Worm (Caenorhabditis elegans): ENCODE data around the gene nlp-24.

nlp-24 gene

DNA sequence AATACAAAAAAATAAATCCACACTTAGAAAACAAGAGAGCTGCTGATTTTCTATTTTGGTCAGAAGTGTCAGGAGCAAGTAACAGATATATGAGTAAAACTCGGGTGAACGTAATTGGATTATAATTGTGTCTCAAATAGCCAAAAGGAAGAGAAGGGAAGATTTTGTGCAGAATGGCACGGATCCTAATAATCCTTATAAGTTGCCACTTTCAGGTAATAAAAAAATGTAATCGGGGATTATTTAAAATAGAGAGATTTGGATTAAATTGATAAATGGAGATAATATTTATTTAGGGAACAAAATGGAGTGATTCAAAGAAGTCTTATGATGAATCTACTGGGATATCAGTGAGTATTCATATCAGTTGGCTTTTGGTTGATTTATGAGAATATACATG lies 8.8 kb downstream of the nlp-24 start:
- TF ChIP-seq lir-3 (tag; optimal IDR thresholded peaks at IDR 0.05) (no peak), unc-62 (GFP tag; optimal IDR thresholded peaks at IDR 0.05 in 1 of 2) (peak in 1 of 2 experiments; percentile 31), unc-62 (tag; optimal IDR thresholded peaks at IDR 0.05) (no peak)

DNA sequence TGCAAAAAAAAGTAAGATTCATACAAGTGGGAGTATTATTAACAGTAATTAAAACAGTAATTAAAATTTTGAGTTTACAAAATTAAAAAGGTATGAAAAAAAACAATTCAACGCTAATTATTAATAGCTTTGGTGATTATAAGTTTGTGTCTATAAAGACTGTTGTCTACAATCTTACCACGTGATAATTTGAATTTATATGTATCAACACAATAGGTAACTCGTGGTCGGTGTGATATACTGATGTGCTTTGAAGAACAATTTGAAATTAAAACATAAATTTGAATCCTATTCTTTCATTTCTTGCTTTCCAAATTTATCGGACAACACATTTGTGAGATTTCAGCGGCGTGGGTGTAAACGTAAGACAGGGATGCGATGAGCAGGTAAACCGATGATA lies 11.7 kb downstream of the nlp-24 start:
- peak; percentile 6 for TF ChIP-seq nhr-28 (tag; optimal IDR thresholded peaks at IDR 0.05)
- no peak for TF ChIP-seq daf-16 (GFP tag; optimal IDR thresholded peaks at IDR 0.05)
- peak; percentile 73 for TF ChIP-seq daf-16 (tag; optimal IDR thresholded peaks at IDR 0.05)
- TF ChIP-seq ceh-20 (GFP tag; IDR thresholded peaks at IDR 0.05) = no peak
- TF ChIP-seq aha-1 (tag) = peak; percentile 41
- 0 out of 2 replicates have a peak, but pooled peaks have one; percentile 18 for TF ChIP-seq php-3 (GFP tag; IDR thresholded peaks at IDR 0.05)
- TF ChIP-seq ceh-28 (tag; optimal IDR thresholded peaks at IDR 0.05) = no peak
- TF ChIP-seq Y105C5A.15 (GFP tag; IDR thresholded peaks at IDR 0.05) = no peak
- TF ChIP-seq dve-1 (tag; optimal IDR thresholded peaks at IDR 0.05; ENCODE audit: insufficient read depth) = peak; percentile 56

- TF ChIP-seq pqm-1 (tag; optimal IDR thresholded peaks at IDR 0.05) (peak; percentile 59), nhr-77 (tag; optimal IDR thresholded peaks at IDR 0.05) (peak; percentile 34), tag-97 (GFP tag; IDR thresholded peaks at IDR 0.05) (no peak), zip-2 (tag; optimal IDR thresholded peaks at IDR 0.05) (no peak), mxl-3 (GFP tag; optimal IDR thresholded peaks at IDR 0.05) (peak; percentile 55), php-3 (GFP tag; IDR thresholded peaks at IDR 0.05) (peak; percentile 45; the same call in 1 of the 2 replicates), dve-1 (tag; optimal IDR thresholded peaks at IDR 0.05; ENCODE audit: insufficient read depth) (peak; percentile 47), daf-16 (GFP tag; optimal IDR thresholded peaks at IDR 0.05) (peak in 1 of 2 experiments; percentile 2), daf-16 (tag; optimal IDR thresholded peaks at IDR 0.05) (peak; percentile 62), tra-1 (GFP tag; IDR thresholded peaks at IDR 0.05) (0 out of 2 replicates have a peak, but pooled peaks have one; percentile 36), unc-130 (GFP tag; optimal IDR thresholded peaks at IDR 0.05) (no peak), lin-39 (tag; optimal IDR thresholded peaks at IDR 0.05) (no peak), D1046.2 (GFP tag; IDR thresholded peaks at IDR 0.05) (no peak), rbr-2 (tag; optimal IDR thresholded peaks at IDR 0.05) (no peak), hlh-11 (tag; optimal IDR thresholded peaks at IDR 0.05) (peak; percentile 83), Y75B8A.6 (GFP tag; IDR thresholded peaks at IDR 0.05) (no peak), nhr-28 (tag; optimal IDR thresholded peaks at IDR 0.05) (peak; percentile 65), hif-1 (tag; optimal IDR thresholded peaks at IDR 0.05) (peak in 1 of 2 experiments; percentile 27), nhr-48 (tag; optimal IDR thresholded peaks at IDR 0.05) (peak; percentile 27), mep-1 (tag; optimal IDR thresholded peaks at IDR 0.05) (peak; percentile 24), nhr-237 (tag; optimal IDR thresholded peaks at IDR 0.05) (no peak), ces-1 (GFP tag; optimal IDR thresholded peaks at IDR 0.05) (no peak), snpc-1.2 (GFP tag; IDR thresholded peaks at IDR 0.05) (no peak), lin-15B (tag; optimal IDR thresholded peaks at IDR 0.05) (no peak), egl-43 (GFP tag; IDR thresholded peaks at IDR 0.05) (0 out of 2 replicates have a peak, but pooled peaks have one; percentile 14), daf-8 (GFP tag; IDR thresholded peaks at IDR 0.05) (no peak), ctbp-1 (GFP tag; IDR thresholded peaks at IDR 0.05) (0 out of 2 replicates have a peak, but pooled peaks have one; percentile 18), spr-3 (GFP tag; optimal IDR thresholded peaks at IDR 0.05) (no peak), T26A8.4 (GFP tag; IDR thresholded peaks at IDR 0.05) (no peak), dmd-6 (GFP tag; IDR thresholded peaks at IDR 0.05) (peak; percentile 82), fkh-10 (GFP tag; optimal IDR thresholded peaks at IDR 0.05) (no peak)
These were observed 13.2 kb downstream of the nlp-24 start, which contains the start of gene F35B12.10 for ce11 chrV:11629222-11630026. Gene F35B12.10 (minus strand): TSS chrV:11629272.
